Worm (Caenorhabditis elegans): ENCODE data around the gene swt-4.

swt-4 gene

ce11 chrIII:10637933-10638332, 9.0 kb upstream of the swt-4 start:
- TF ChIP-seq lim-6 (tag; optimal IDR thresholded peaks at IDR 0.05) (no peak), nhr-11 (tag; optimal IDR thresholded peaks at IDR 0.05) (no peak), hlh-8 (tag; optimal IDR thresholded peaks at IDR 0.05) (no peak), pax-1 (tag; optimal IDR thresholded peaks at IDR 0.05) (no peak), eyg-1 (tag; optimal IDR thresholded peaks at IDR 0.05) (no peak), pros-1 (tag; optimal IDR thresholded peaks at IDR 0.05) (no peak), odd-2 (tag; optimal IDR thresholded peaks at IDR 0.05) (no peak), nhr-232 (tag; optimal IDR thresholded peaks at IDR 0.05) (no peak), ceh-31 (tag; optimal IDR thresholded peaks at IDR 0.05) (no peak), fkh-6 (tag; optimal IDR thresholded peaks at IDR 0.05) (no peak), pqm-1 (tag; optimal IDR thresholded peaks at IDR 0.05) (no peak), pat-9 (tag; optimal IDR thresholded peaks at IDR 0.05) (no peak), Y22D7AL.16 (tag; optimal IDR thresholded peaks at IDR 0.05) (no peak), T23F11.4 (GFP tag; optimal IDR thresholded peaks at IDR 0.05) (no peak), mec-3 (tag; optimal IDR thresholded peaks at IDR 0.05; ENCODE audit: borderline replicate concordance) (no peak)

ce11 chrIII:10636493-10637031, 7.6 kb upstream of the swt-4 start:
- TF ChIP-seq madf-2 (tag; optimal IDR thresholded peaks at IDR 0.05) (no peak), ceh-31 (tag; optimal IDR thresholded peaks at IDR 0.05) (no peak), Y22D7AL.16 (tag; optimal IDR thresholded peaks at IDR 0.05) (no peak), ama-1 (optimal IDR thresholded peaks at IDR 0.05) (no peak), hlh-13 (GFP tag; optimal IDR thresholded peaks at IDR 0.05) (no peak), pat-9 (tag; optimal IDR thresholded peaks at IDR 0.05) (no peak), T23F11.4 (GFP tag; optimal IDR thresholded peaks at IDR 0.05) (no peak), ttx-3 (tag; optimal IDR thresholded peaks at IDR 0.05) (no peak), ceh-6 (GFP tag; optimal IDR thresholded peaks at IDR 0.05) (no peak), tbx-2 (tag; optimal IDR thresholded peaks at IDR 0.05) (no peak), tbx-7 (tag; optimal IDR thresholded peaks at IDR 0.05) (no peak), unc-86 (tag; optimal IDR thresholded peaks at IDR 0.05) (no peak)

- TF ChIP-seq ceh-34 (tag; optimal IDR thresholded peaks at IDR 0.05) (no peak), ets-4 (tag; optimal IDR thresholded peaks at IDR 0.05) (no peak), ceh-9 (tag; optimal IDR thresholded peaks at IDR 0.05) (no peak), pax-1 (tag; optimal IDR thresholded peaks at IDR 0.05) (no peak), hlh-30 (tag; optimal IDR thresholded peaks at IDR 0.05; ENCODE audit: insufficient read depth) (no peak), sox-4 (tag; optimal IDR thresholded peaks at IDR 0.05) (no peak)
These were observed 5.6 kb upstream of the swt-4 start for ce11 chrIII:10634576-10634975.

- peak; percentile 85 for TF ChIP-seq F13H6.1 (tag; optimal IDR thresholded peaks at IDR 0.05)
- TF ChIP-seq syd-9 (tag; optimal IDR thresholded peaks at IDR 0.05), result peak; percentile 68
- peak; percentile 70 for TF ChIP-seq ceh-14 (tag; optimal IDR thresholded peaks at IDR 0.05)
- TF ChIP-seq ahr-1 (tag; optimal IDR thresholded peaks at IDR 0.05), result no peak
- TF ChIP-seq zip-5 (tag; optimal IDR thresholded peaks at IDR 0.05), result no peak
- TF ChIP-seq sox-2 (GFP tag; IDR thresholded peaks at IDR 0.05), result no peak
- peak; percentile 42 for TF ChIP-seq sox-4 (tag; optimal IDR thresholded peaks at IDR 0.05)
- TF ChIP-seq fkh-10 (GFP tag; optimal IDR thresholded peaks at IDR 0.05), result peak; percentile 54
- no peak for TF ChIP-seq pax-1 (tag; optimal IDR thresholded peaks at IDR 0.05)
- TF ChIP-seq hlh-13 (GFP tag; optimal IDR thresholded peaks at IDR 0.05), result no peak
- no peak for TF ChIP-seq unc-42 (tag; optimal IDR thresholded peaks at IDR 0.05)
- TF ChIP-seq ceh-34 (tag; optimal IDR thresholded peaks at IDR 0.05), result peak; percentile 67
- TF ChIP-seq ceh-19 (GFP tag; optimal IDR thresholded peaks at IDR 0.05), result no peak
- TF ChIP-seq npax-4 (tag; optimal IDR thresholded peaks at IDR 0.05), result no peak
- TF ChIP-seq dmd-4 (tag; optimal IDR thresholded peaks at IDR 0.05; ENCODE audit: borderline replicate concordance), result no peak
- no peak for TF ChIP-seq hlh-8 (tag; optimal IDR thresholded peaks at IDR 0.05)
- no peak for TF ChIP-seq che-1 (tag; optimal IDR thresholded peaks at IDR 0.05)
- TF ChIP-seq K09A11.1 (tag; optimal IDR thresholded peaks at IDR 0.05; ENCODE audit: insufficient read depth), result peak; percentile 86
- no peak for TF ChIP-seq pag-3 (tag; optimal IDR thresholded peaks at IDR 0.05; ENCODE audit: borderline replicate concordance)
- no peak for TF ChIP-seq pha-4 (tag; optimal IDR thresholded peaks at IDR 0.05)
- TF ChIP-seq C38D4.7 (GFP tag; optimal IDR thresholded peaks at IDR 0.05), result no peak
- TF ChIP-seq ztf-16 (tag; optimal IDR thresholded peaks at IDR 0.05), result no peak
- TF ChIP-seq ceh-45 (GFP tag; IDR thresholded peaks at IDR 0.05), result no peak
- peak; percentile 37 for TF ChIP-seq ets-4 (tag; optimal IDR thresholded peaks at IDR 0.05)
- TF ChIP-seq ttx-3 (tag; optimal IDR thresholded peaks at IDR 0.05), result no peak
- no peak for TF ChIP-seq Y22D7AL.16 (tag; optimal IDR thresholded peaks at IDR 0.05)
- TF ChIP-seq fax-1 (tag; optimal IDR thresholded peaks at IDR 0.05), result no peak
- no peak for TF ChIP-seq fkh-6 (tag; optimal IDR thresholded peaks at IDR 0.05)
- TF ChIP-seq nhr-232 (tag; optimal IDR thresholded peaks at IDR 0.05), result no peak
These were observed 5.1 kb upstream of the swt-4 start for ce11 chrIII:10634034-10634433.

Measured in whole organism, late embryonic.